Worm (Caenorhabditis elegans) whole organism, mixed stage, embryonic: Measurements from ENCODE around the gene kmo-2.

ENCODE experiments used
- M03D4.4 ChIP-seq: sonication (generic microtip); optimal IDR thresholded peaks from 2 replicates; lab custom pipeline; 2017; ENCODE audit warnings: mild to moderate bottlenecking, missing genetic modification characterization, missing compliant biosample characterization
- bed-3 ChIP-seq: fragments of 200-800 bp; sonication (Bioruptor generic); optimal IDR thresholded peaks from 3 replicates; lab custom pipeline; 2018; ENCODE audit warnings: mild to moderate bottlenecking, missing genetic modification characterization, moderate library complexity, missing compliant biosample characterization
- blmp-1 ChIP-seq: fragments of 150-350 bp; optimal IDR thresholded peaks from 2 replicates; lab custom pipeline; 2014; ENCODE audit warnings: missing biosample characterization, missing genetic modification characterization
- ceh-39 ChIP-seq: fragments of 150-350 bp; optimal IDR thresholded peaks from 2 replicates; lab custom pipeline; 2014; ENCODE audit warnings: missing biosample characterization, missing genetic modification characterization
- ceh-43 ChIP-seq: fragments of 200-800 bp; sonication (Bioruptor generic); optimal IDR thresholded peaks from 2 replicates; lab custom pipeline; 2018; ENCODE audit warnings: mild to moderate bottlenecking, missing genetic modification characterization, moderate library complexity, missing compliant biosample characterization
- ceh-83 ChIP-seq: fragments of 200-800 bp; sonication (Bioruptor generic); optimal IDR thresholded peaks from 2 replicates; lab custom pipeline; 2018; ENCODE audit warnings: mild to moderate bottlenecking, missing genetic modification characterization, missing compliant biosample characterization
- ces-1 ChIP-seq: fragments of 150-350 bp; optimal IDR thresholded peaks from 2 replicates; lab custom pipeline; 2014; ENCODE audit warnings: missing biosample characterization, missing genetic modification reagents, missing genetic modification characterization
- cnd-1 ChIP-seq: fragments of 200-800 bp; sonication (Bioruptor generic); optimal IDR thresholded peaks from 2 replicates; lab custom pipeline; 2018; ENCODE audit warnings: mild to moderate bottlenecking, missing genetic modification characterization, missing compliant biosample characterization
- drap-1 ChIP-seq: fragments of 200-800 bp; sonication (Bioruptor generic); optimal IDR thresholded peaks from 3 replicates; lab custom pipeline; 2018; ENCODE audit warnings: mild to moderate bottlenecking, missing genetic modification characterization, missing compliant biosample characterization
- elt-1 ChIP-seq: sonication (generic microtip); optimal IDR thresholded peaks from 2 replicates; lab custom pipeline; 2017; ENCODE audit warnings: missing genetic modification characterization, mild to moderate bottlenecking, missing compliant biosample characterization, antibody characterized with exemption, moderate library complexity, borderline replicate concordance; ENCODE audit not compliant: insufficient read depth
- flh-1 ChIP-seq: fragments of 200-800 bp; sonication (Bioruptor generic); optimal IDR thresholded peaks from 2 replicates; lab custom pipeline; 2018; ENCODE audit warnings: mild to moderate bottlenecking, missing genetic modification characterization, moderate library complexity, missing compliant biosample characterization
- ham-2 ChIP-seq: fragments of 200-800 bp; sonication (Bioruptor generic); optimal IDR thresholded peaks from 2 replicates; lab custom pipeline; 2018; ENCODE audit warnings: mild to moderate bottlenecking, missing genetic modification characterization, missing compliant biosample characterization
- hlh-1 ChIP-seq: fragments of 150-350 bp; optimal IDR thresholded peaks from 2 replicates; lab custom pipeline; 2014; ENCODE audit warnings: missing biosample characterization, missing genetic modification reagents, missing genetic modification characterization
- lin-32 ChIP-seq: fragments of 200-800 bp; sonication (Bioruptor generic); optimal IDR thresholded peaks from 2 replicates; lab custom pipeline; 2018; ENCODE audit warnings: mild to moderate bottlenecking, missing genetic modification characterization, missing compliant biosample characterization
- lsy-2 ChIP-seq: fragments of 150-350 bp; optimal IDR thresholded peaks from 2 replicates; lab custom pipeline; 2014; ENCODE audit warnings: missing biosample characterization, missing genetic modification characterization
- mab-5 ChIP-seq: fragments of 150-350 bp; optimal IDR thresholded peaks from 2 replicates; lab custom pipeline; 2014; ENCODE audit warnings: missing biosample characterization, missing genetic modification characterization
- mep-1 ChIP-seq: fragments of 150-350 bp; optimal IDR thresholded peaks from 2 replicates; lab custom pipeline; 2017; ENCODE audit warnings: missing biosample characterization, missing genetic modification reagents, missing genetic modification characterization, inconsistent platforms
- mls-2 ChIP-seq: sonication (generic microtip); optimal IDR thresholded peaks from 2 replicates; lab custom pipeline; 2016; ENCODE audit warnings: mild to moderate bottlenecking, missing genetic modification characterization, moderate library complexity, missing compliant biosample characterization
- nhr-12 ChIP-seq: fragments of 150-350 bp; optimal IDR thresholded peaks from 2 replicates; lab custom pipeline; 2014; ENCODE audit warnings: missing biosample characterization, missing genetic modification characterization
- nhr-2 ChIP-seq: fragments of 150-350 bp; optimal IDR thresholded peaks from 2 replicates; lab custom pipeline; 2014; ENCODE audit warnings: missing biosample characterization, missing genetic modification characterization
- nhr-28 ChIP-seq: fragments of 150-350 bp; optimal IDR thresholded peaks from 2 replicates; lab custom pipeline; 2014; ENCODE audit warnings: missing biosample characterization, missing genetic modification characterization
- pha-4 ChIP-seq: fragments of 150-350 bp; optimal IDR thresholded peaks from 2 replicates; lab custom pipeline; 2018; ENCODE audit warnings: missing biosample characterization, missing genetic modification reagents, missing genetic modification characterization
- sem-2 ChIP-seq: fragments of 200-800 bp; sonication (Bioruptor generic); optimal IDR thresholded peaks from 2 replicates; lab custom pipeline; 2018; ENCODE audit warnings: mild to moderate bottlenecking, missing genetic modification characterization, missing compliant biosample characterization
- snpc-4 ChIP-seq: fragments of 150-350 bp; optimal IDR thresholded peaks from 2 replicates; lab custom pipeline; 2014; ENCODE audit warnings: missing biosample characterization, missing genetic modification characterization
- sptf-1 ChIP-seq: sonication (generic microtip); optimal IDR thresholded peaks from 2 replicates; lab custom pipeline; 2017; ENCODE audit warnings: mild to moderate bottlenecking, missing genetic modification characterization, moderate library complexity, missing compliant biosample characterization
- unc-120 ChIP-seq: sonication (generic microtip); optimal IDR thresholded peaks from 2 replicates; lab custom pipeline; 2017; ENCODE audit warnings: missing genetic modification characterization, missing compliant biosample characterization; ENCODE audit not compliant: poor library complexity, severe bottlenecking
- unc-39 ChIP-seq: fragments of 150-350 bp; optimal IDR thresholded peaks from 2 replicates; lab custom pipeline; 2014; ENCODE audit warnings: missing biosample characterization, missing genetic modification characterization
- unc-62 ChIP-seq: fragments of 150-350 bp; optimal IDR thresholded peaks from 2 replicates; lab custom pipeline; 2014; ENCODE audit warnings: missing biosample characterization, missing genetic modification reagents, missing genetic modification characterization

kmo-2 gene

DNA sequence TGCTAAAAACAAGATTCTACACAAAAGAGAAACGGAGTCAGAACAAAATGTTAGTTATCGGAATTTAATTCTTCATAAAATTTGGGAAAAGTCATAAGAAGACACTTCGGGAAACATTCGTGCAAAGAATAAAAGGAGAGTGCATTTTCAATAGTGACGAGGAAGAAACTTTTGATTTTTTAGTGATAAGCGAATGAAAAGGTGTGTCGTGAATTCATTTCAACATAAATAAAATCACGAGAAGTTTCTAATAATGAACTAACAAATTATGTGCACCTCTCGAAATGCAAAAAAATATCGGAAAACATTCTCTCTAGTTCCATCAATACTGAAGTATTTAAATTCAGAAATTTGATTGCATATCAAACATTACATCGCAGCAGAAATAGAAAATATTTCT lies 7.6 kb upstream of the kmo-2 start:
- TF ChIP-seq bed-3 (no peak), hlh-1 (no peak), mep-1 (tag; lab: Kevin White, UChicago) (no peak), unc-39 (tag; lab: Kevin White, UChicago) (no peak), flh-1 (GFP tag; lab: Kevin White, UChicago) (no peak), lin-32 (GFP tag; lab: Kevin White, UChicago) (no peak), sptf-1 (no peak), lsy-2 (tag; lab: Kevin White, UChicago) (no peak), nhr-28 (tag; lab: Kevin White, UChicago) (no peak), nhr-2 (no peak), mab-5 (tag; lab: Kevin White, UChicago) (no peak), snpc-4 (tag; lab: Kevin White, UChicago) (no peak), cnd-1 (tag; lab: Kevin White, UChicago) (no peak), ham-2 (GFP tag; lab: Kevin White, UChicago) (no peak), mls-2 (no peak), blmp-1 (tag; lab: Kevin White, UChicago) (no peak), ces-1 (GFP tag; lab: Kevin White, UChicago) (no peak), M03D4.4 (no peak)

DNA sequence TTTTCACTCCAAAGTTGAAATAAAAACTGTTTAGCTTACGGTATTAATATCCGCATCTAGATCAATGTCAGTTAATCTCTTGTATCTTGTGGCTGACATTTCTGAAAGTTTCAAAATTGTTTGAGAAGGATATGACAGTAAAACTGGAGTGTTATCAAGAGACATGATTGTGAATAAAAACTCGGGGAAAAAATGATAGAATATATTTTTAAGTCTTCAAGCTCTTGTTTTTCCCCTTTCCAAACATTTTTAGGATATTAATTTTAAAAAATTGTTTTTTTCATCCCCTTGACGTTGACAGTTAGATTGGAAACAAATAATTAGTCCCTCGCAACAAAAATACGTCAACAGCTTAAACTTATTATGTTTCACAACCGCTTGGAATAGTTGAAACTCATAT lies 6.5 kb upstream of the kmo-2 start, which contains the start of gene R07B7.6:
R07B7.6 (minus strand) TSS at position 101 of the 400 bp plus-strand sequence.
- no peak for TF ChIP-seq sem-2 (GFP tag; lab: Kevin White, UChicago)
- no peak for TF ChIP-seq drap-1 (GFP tag; lab: Kevin White, UChicago)
- no peak for TF ChIP-seq ceh-83 (GFP tag; lab: Kevin White, UChicago)

DNA sequence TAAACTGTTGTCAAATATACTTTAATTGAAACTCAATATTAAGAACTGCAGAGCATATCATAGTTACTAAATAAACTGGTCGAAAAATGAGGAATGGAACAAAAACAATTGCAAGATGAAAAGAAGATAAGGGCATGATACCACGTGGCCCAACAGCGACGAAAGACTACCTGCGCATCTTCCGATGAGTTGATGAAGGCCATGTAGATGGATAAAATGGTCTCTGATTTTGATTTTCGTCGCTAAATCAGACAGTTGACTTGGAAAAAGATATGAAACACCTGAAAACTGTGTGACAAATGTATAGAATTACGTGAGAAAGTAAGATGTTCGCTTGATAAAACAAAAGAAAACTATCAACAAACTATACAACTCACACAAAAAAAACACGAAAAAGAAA lies 3.1 kb upstream of the kmo-2 start:
- TF ChIP-seq unc-62 (GFP tag; lab: Kevin White, UChicago) = no peak
- TF ChIP-seq pha-4 (tag; lab: Kevin White, UChicago) = no peak
- TF ChIP-seq bed-3 = no peak
- TF ChIP-seq hlh-1 = no peak
- no peak for TF ChIP-seq sptf-1
- TF ChIP-seq elt-1 (tag; lab: Kevin White, UChicago) = no peak
- TF ChIP-seq M03D4.4 = no peak
- TF ChIP-seq ceh-43 (GFP tag; lab: Kevin White, UChicago) = no peak
- no peak for TF ChIP-seq lsy-2 (tag; lab: Kevin White, UChicago)
- no peak for TF ChIP-seq mab-5 (tag; lab: Kevin White, UChicago)
- TF ChIP-seq snpc-4 (tag; lab: Kevin White, UChicago) = no peak
- TF ChIP-seq ham-2 (GFP tag; lab: Kevin White, UChicago) = no peak

DNA sequence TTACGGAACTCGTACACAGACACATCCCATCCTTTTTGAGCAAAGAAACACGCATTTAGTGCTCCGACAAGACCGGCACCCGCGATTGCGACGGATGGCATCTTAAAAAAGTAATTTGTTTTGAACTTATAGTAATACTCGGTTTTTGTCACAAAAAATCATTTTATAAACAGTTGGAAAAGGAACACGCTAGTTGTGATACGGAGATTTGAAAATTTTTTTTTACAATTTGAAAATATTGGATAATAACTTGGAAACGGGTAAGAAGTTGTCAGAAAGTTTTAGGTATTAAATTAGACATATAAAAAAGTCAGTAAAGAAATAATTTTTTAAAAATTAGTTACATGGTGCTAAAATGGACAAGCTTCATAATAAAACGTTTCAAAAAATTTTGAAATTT lies 2.1 kb upstream of the kmo-2 start, which contains the start of gene kmo-1:
kmo-1 (minus strand) TSS at position 101 of the 400 bp plus-strand sequence.
- TF ChIP-seq drap-1 (GFP tag; lab: Kevin White, UChicago) (no peak), sptf-1 (no peak), nhr-12 (tag; lab: Kevin White, UChicago) (no peak), ces-1 (GFP tag; lab: Kevin White, UChicago) (no peak), M03D4.4 (no peak), snpc-4 (tag; lab: Kevin White, UChicago) (no peak)

DNA sequence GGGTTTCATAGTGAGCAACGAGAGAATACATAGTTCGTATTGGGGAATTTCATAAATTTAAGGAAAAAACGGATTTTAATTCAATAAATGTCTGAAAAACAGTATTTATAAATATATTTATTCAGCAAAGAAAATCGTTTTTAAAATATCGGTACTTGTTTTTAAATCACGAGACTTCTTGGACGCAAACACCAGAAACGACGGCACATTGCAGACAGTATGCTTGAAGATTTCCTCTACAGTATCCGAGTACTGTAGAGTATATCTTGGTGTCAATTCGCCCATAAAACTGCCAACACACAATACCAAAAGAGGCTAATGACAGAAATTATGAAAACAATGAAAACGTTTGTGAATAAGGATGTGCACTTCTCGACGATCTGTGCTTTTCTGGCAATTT lies 2.5 kb downstream of the kmo-2 start:
- no peak for TF ChIP-seq mep-1 (tag; lab: Kevin White, UChicago)
- peak; percentile 5 for TF ChIP-seq sptf-1
- TF ChIP-seq lsy-2 (tag; lab: Kevin White, UChicago) = peak; percentile 69

DNA sequence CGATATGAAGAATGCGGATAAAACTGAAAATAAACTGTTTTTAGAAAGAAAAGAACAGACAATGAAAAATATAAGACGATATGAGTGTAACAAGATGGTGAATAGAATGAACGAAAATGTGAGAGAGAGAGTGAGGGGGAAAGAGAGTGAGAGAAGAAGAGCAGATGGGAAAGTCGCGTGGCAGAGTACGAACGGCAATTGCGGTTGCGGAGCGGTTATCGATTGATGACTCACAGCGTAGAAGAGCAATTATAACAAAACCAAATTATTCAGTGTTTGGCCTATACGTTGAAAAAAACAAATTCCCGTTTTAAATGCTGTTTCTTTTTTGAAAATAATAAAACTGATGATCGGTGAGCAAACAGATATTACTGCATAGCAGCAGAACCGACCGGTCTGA lies 3.0 kb downstream of the kmo-2 start, which contains the start of gene pqn-53:
pqn-53 (minus strand) TSS at position 23 of the 400 bp plus-strand sequence.
- TF ChIP-seq flh-1 (GFP tag; lab: Kevin White, UChicago) = no peak
- no peak for TF ChIP-seq ham-2 (GFP tag; lab: Kevin White, UChicago)
- peak; percentile 69 for TF ChIP-seq ceh-39 (tag; lab: Kevin White, UChicago)
- TF ChIP-seq drap-1 (GFP tag; lab: Kevin White, UChicago) = no peak
- no peak for TF ChIP-seq unc-120 (tag; lab: Kevin White, UChicago)
- peak; percentile 43 for TF ChIP-seq hlh-1
- peak; percentile 19 for TF ChIP-seq ces-1 (GFP tag; lab: Kevin White, UChicago)
- TF ChIP-seq pha-4 (tag; lab: Kevin White, UChicago) = no peak
- no peak for TF ChIP-seq ceh-43 (GFP tag; lab: Kevin White, UChicago)
- no peak for TF ChIP-seq mls-2
- no peak for TF ChIP-seq unc-39 (tag; lab: Kevin White, UChicago)
- TF ChIP-seq, all 35 proteins: peak for 3
